Worm (Caenorhabditis elegans) whole organism, L1 larva: ENCODE results near the gene ech-2.

ENCODE experiments used
- C04F5.9 ChIP-seq: sonication (generic microtip); optimal IDR thresholded peaks from 2 replicates; lab custom pipeline; 2016; ENCODE audit warnings: missing genetic modification characterization, missing compliant biosample characterization
- C16A3.4 ChIP-seq: fragments of 150-350 bp; optimal IDR thresholded peaks from 2 replicates; lab custom pipeline; 2014; ENCODE audit warnings: missing biosample characterization, missing genetic modification characterization
- F16B12.6 ChIP-seq: fragments of 150-350 bp; optimal IDR thresholded peaks from 2 replicates; lab custom pipeline; 2014; ENCODE audit warnings: missing biosample characterization, missing genetic modification characterization
- Y116A8C.19 ChIP-seq: sonication (generic microtip); optimal IDR thresholded peaks from 2 replicates; lab custom pipeline; 2016; ENCODE audit warnings: missing compliant biosample characterization, missing genetic modification characterization, borderline replicate concordance
- aly-2 ChIP-seq: fragments of 150-350 bp; optimal IDR thresholded peaks from 2 replicates; lab custom pipeline; 2014; ENCODE audit warnings: missing biosample characterization, missing genetic modification characterization
- blmp-1 ChIP-seq: fragments of 150-350 bp; optimal IDR thresholded peaks from 2 replicates; lab custom pipeline; 2014; ENCODE audit warnings: missing biosample characterization, missing genetic modification characterization
- ceh-63 ChIP-seq: fragments of 200-800 bp; sonication (Bioruptor generic); optimal IDR thresholded peaks from 2 replicates; lab custom pipeline; 2018; ENCODE audit warnings: mild to moderate bottlenecking, missing genetic modification characterization, missing compliant biosample characterization
- ceh-8 ChIP-seq: fragments of 200-800 bp; sonication (Bioruptor generic); optimal IDR thresholded peaks from 2 replicates; lab custom pipeline; 2018; ENCODE audit warnings: mild to moderate bottlenecking, missing genetic modification characterization, moderate library complexity, missing compliant biosample characterization
- ceh-82 ChIP-seq, 3 experiments: fragments of 150-350 bp in 1 of 3; sonication (generic microtip) in 2 of 3; optimal IDR thresholded peaks; 2 replicates each; lab custom pipeline; 2014 to 2017; ENCODE audit warnings: missing biosample characterization in 3 of 3, missing genetic modification characterization in 3 of 3
- efl-1 ChIP-seq, 4 experiments: fragments of 150-350 bp; optimal IDR thresholded peaks in 3 of 4; peaks in 1 of 4; 1 replicate in 1 of 4; 2 replicates in 3 of 4; lab custom pipeline; 2014; ENCODE audit warnings: missing biosample characterization in 2 of 4, missing genetic modification characterization in 2 of 4, missing genetic modification reagents in 2 of 4
- efl-3 ChIP-seq: fragments of 200-800 bp; sonication (Bioruptor generic); optimal IDR thresholded peaks from 2 replicates; lab custom pipeline; 2018; ENCODE audit warnings: mild to moderate bottlenecking, missing genetic modification characterization, missing compliant biosample characterization
- elt-3 ChIP-seq, 6 experiments: fragments of 150-350 bp in 1 of 6; sonication (generic microtip); optimal IDR thresholded peaks; 2 replicates each; lab custom pipeline; 2017 to 2018; ENCODE audit warnings: missing biosample characterization in 6 of 6, missing genetic modification characterization in 6 of 6, inconsistent platforms in 1 of 6
- fkh-10 ChIP-seq: sonication (generic microtip); optimal IDR thresholded peaks from 2 replicates; lab custom pipeline; 2017; ENCODE audit warnings: missing biosample characterization, missing genetic modification reagents, missing genetic modification characterization
- fkh-8 ChIP-seq: sonication (generic microtip); optimal IDR thresholded peaks from 2 replicates; lab custom pipeline; 2016; ENCODE audit warnings: mild to moderate bottlenecking, missing genetic modification characterization, missing compliant biosample characterization
- fos-1 ChIP-seq: fragments of 150-350 bp; optimal IDR thresholded peaks from 2 replicates; lab custom pipeline; 2014; ENCODE audit warnings: missing biosample characterization, missing genetic modification characterization
- grh-1 ChIP-seq: fragments of 200-800 bp; sonication (Bioruptor generic); IDR thresholded peaks from 2 replicates; pipeline ENCODE4 v1.3.6; 2022; ENCODE audit warnings: missing genetic modification reagents, missing genetic modification characterization, missing compliant biosample characterization
- hpl-2 ChIP-seq: fragments of 150-350 bp; optimal IDR thresholded peaks from 2 replicates; lab custom pipeline; 2014; ENCODE audit warnings: missing biosample characterization, missing genetic modification reagents, missing genetic modification characterization
- irx-1 ChIP-seq: sonication (generic microtip); optimal IDR thresholded peaks from 2 replicates; lab custom pipeline; 2016; ENCODE audit warnings: missing genetic modification characterization, missing compliant biosample characterization
- isw-1 ChIP-seq: fragments of 200-800 bp; sonication (Bioruptor generic); IDR thresholded peaks from 2 replicates; pipeline ENCODE4 v1.3.6; 2022; ENCODE audit warnings: missing genetic modification characterization, missing compliant biosample characterization
- jun-1 ChIP-seq: fragments of 150-350 bp; optimal IDR thresholded peaks from 2 replicates; lab custom pipeline; 2014; ENCODE audit warnings: missing biosample characterization, missing genetic modification reagents, missing genetic modification characterization
- lin-15B ChIP-seq: fragments of 150-350 bp; sonication (generic microtip); optimal IDR thresholded peaks from 3 replicates; lab custom pipeline; 2014; ENCODE audit warnings: missing biosample characterization, missing genetic modification characterization
- lin-35 ChIP-seq, 2 experiments: fragments of 150-350 bp; optimal IDR thresholded peaks; 2 replicates each; lab custom pipeline; 2014; ENCODE audit warnings: missing biosample characterization in 2 of 2, missing genetic modification characterization in 2 of 2, missing genetic modification reagents in 2 of 2
- lin-39 ChIP-seq: fragments of 150-350 bp; optimal IDR thresholded peaks from 2 replicates; lab custom pipeline; 2014; ENCODE audit warnings: missing biosample characterization, missing genetic modification reagents, missing genetic modification characterization
- lir-3 ChIP-seq: sonication (generic microtip); optimal IDR thresholded peaks from 2 replicates; lab custom pipeline; 2016; ENCODE audit warnings: mild to moderate bottlenecking, missing genetic modification characterization, moderate library complexity, missing compliant biosample characterization; ENCODE audit not compliant: poor library complexity
- lsy-2 ChIP-seq, 2 experiments: fragments of 150-350 bp; optimal IDR thresholded peaks; 2 replicates each; lab custom pipeline; 2014; ENCODE audit warnings: missing biosample characterization in 2 of 2, missing genetic modification characterization in 2 of 2
- mdl-1 ChIP-seq, 2 experiments: fragments of 150-350 bp; optimal IDR thresholded peaks; 2 replicates each; lab custom pipeline; 2014 to 2017; ENCODE audit warnings: missing biosample characterization in 2 of 2, missing genetic modification characterization in 2 of 2, inconsistent platforms in 1 of 2
- mep-1 ChIP-seq: fragments of 150-350 bp; optimal IDR thresholded peaks from 2 replicates; lab custom pipeline; 2014; ENCODE audit warnings: missing biosample characterization, missing genetic modification characterization
- nhr-19 ChIP-seq: fragments of 200-800 bp; sonication (Bioruptor generic); conservative IDR thresholded peaks from 2 replicates; pipeline ENCODE4 v1.3.6; 2022; ENCODE audit warnings: missing genetic modification characterization, missing compliant biosample characterization
- nhr-237 ChIP-seq: fragments of 150-350 bp; optimal IDR thresholded peaks from 2 replicates; lab custom pipeline; 2014; ENCODE audit warnings: missing biosample characterization, missing genetic modification characterization
- nhr-28 ChIP-seq: fragments of 150-350 bp; optimal IDR thresholded peaks from 2 replicates; lab custom pipeline; 2014; ENCODE audit warnings: missing biosample characterization, missing genetic modification characterization
- nhr-47 ChIP-seq: sonication (generic microtip); optimal IDR thresholded peaks from 2 replicates; lab custom pipeline; 2016; ENCODE audit warnings: mild to moderate bottlenecking, missing genetic modification characterization, moderate library complexity, missing compliant biosample characterization
- nhr-71 ChIP-seq: sonication (generic microtip); optimal IDR thresholded peaks from 2 replicates; lab custom pipeline; 2016; ENCODE audit warnings: mild to moderate bottlenecking, missing genetic modification characterization, moderate library complexity, missing compliant biosample characterization
- nhr-77 ChIP-seq: fragments of 150-350 bp; optimal IDR thresholded peaks from 2 replicates; lab custom pipeline; 2014; ENCODE audit warnings: missing biosample characterization, missing genetic modification characterization
- nhr-85 ChIP-seq: sonication (generic microtip); peaks from one replicate; lab custom pipeline; 2016; ENCODE audit warnings: missing genetic modification characterization, inconsistent platforms, missing compliant biosample characterization
- pag-3 ChIP-seq: sonication (generic microtip); optimal IDR thresholded peaks from 2 replicates; lab custom pipeline; 2017; ENCODE audit warnings: missing genetic modification characterization, mild to moderate bottlenecking, missing compliant biosample characterization, antibody characterized with exemption, borderline replicate concordance; ENCODE audit not compliant: insufficient read depth
- pax-3 ChIP-seq: fragments of 200-800 bp; sonication (Bioruptor generic); optimal IDR thresholded peaks from 2 replicates; lab custom pipeline; 2018; ENCODE audit warnings: mild to moderate bottlenecking, missing genetic modification characterization, moderate library complexity, missing compliant biosample characterization
- rnt-1 ChIP-seq: sonication (generic microtip); optimal IDR thresholded peaks from 2 replicates; lab custom pipeline; 2016; ENCODE audit warnings: mild to moderate bottlenecking, missing genetic modification characterization, moderate library complexity, missing compliant biosample characterization
- skn-1 ChIP-seq: fragments of 150-350 bp; optimal IDR thresholded peaks from 2 replicates; lab custom pipeline; 2014; ENCODE audit warnings: missing biosample characterization, missing genetic modification characterization
- snpc-4 ChIP-seq: fragments of 150-350 bp; optimal IDR thresholded peaks from 2 replicates; lab custom pipeline; 2014; ENCODE audit warnings: missing biosample characterization, missing genetic modification characterization
- snu-23 ChIP-seq: sonication (generic microtip); optimal IDR thresholded peaks from 2 replicates; lab custom pipeline; 2016; ENCODE audit warnings: missing genetic modification characterization, missing compliant biosample characterization
- sox-4 ChIP-seq: sonication (generic microtip); optimal IDR thresholded peaks from 2 replicates; lab custom pipeline; 2016; ENCODE audit warnings: missing genetic modification characterization, missing compliant biosample characterization
- sptf-1 ChIP-seq: fragments of 150-350 bp; optimal IDR thresholded peaks from 2 replicates; lab custom pipeline; 2014; ENCODE audit warnings: missing biosample characterization, missing genetic modification characterization
- tbx-2 ChIP-seq: sonication (generic microtip); optimal IDR thresholded peaks from 2 replicates; lab custom pipeline; 2016; ENCODE audit warnings: missing genetic modification characterization, missing compliant biosample characterization
- unc-62 ChIP-seq: fragments of 150-350 bp; optimal IDR thresholded peaks from 2 replicates; lab custom pipeline; 2014; ENCODE audit warnings: missing biosample characterization, missing genetic modification reagents, missing genetic modification characterization
- unc-86 ChIP-seq: sonication (generic microtip); optimal IDR thresholded peaks from 2 replicates; lab custom pipeline; 2016; ENCODE audit warnings: missing genetic modification characterization, missing compliant biosample characterization
- zag-1 ChIP-seq: fragments of 150-350 bp; optimal IDR thresholded peaks from 2 replicates; lab custom pipeline; 2014; ENCODE audit warnings: missing biosample characterization, missing genetic modification characterization
- zip-4 ChIP-seq: fragments of 200-800 bp; sonication (Bioruptor generic); optimal IDR thresholded peaks from 2 replicates; lab custom pipeline; 2018; ENCODE audit warnings: mild to moderate bottlenecking, missing genetic modification characterization, moderate library complexity, missing compliant biosample characterization
- ztf-11 ChIP-seq, 2 experiments: sonication (generic microtip); optimal IDR thresholded peaks; 2 replicates each; lab custom pipeline; 2016 to 2017; ENCODE audit warnings: missing genetic modification characterization in 2 of 2, missing biosample characterization in 1 of 2, missing compliant biosample characterization in 1 of 2

ech-2 gene

ce11 chrIV:11822454-11822853 is 33.7 kb downstream of the ech-2 start (continued):
- TF ChIP-seq pax-3 (tag; lab: Kevin White, UChicago): peak; percentile 38
- TF ChIP-seq ceh-8 (GFP tag; lab: Kevin White, UChicago): no peak
- peak; percentile 1 for TF ChIP-seq nhr-77 (tag; lab: Kevin White, UChicago)
- TF ChIP-seq blmp-1: peak; percentile 17
- peak; percentile 41 for TF ChIP-seq lin-15B
- TF ChIP-seq Y116A8C.19: no peak
- TF ChIP-seq isw-1 (GFP tag; lab: Robert Waterston, UW): peak; percentile 46; the same call in 1 of the 2 replicates
- TF ChIP-seq unc-86 (tag; lab: Kevin White, UChicago): peak; percentile 15
- peak; percentile 3 for TF ChIP-seq F16B12.6 (tag; lab: Kevin White, UChicago)
- no peak for TF ChIP-seq tbx-2 (tag; lab: Kevin White, UChicago)
- TF ChIP-seq sptf-1 (tag; lab: Kevin White, UChicago): no peak
- TF ChIP-seq fkh-8: peak; percentile 21
- TF ChIP-seq sox-4 (tag; lab: Kevin White, UChicago): no peak
- TF ChIP-seq nhr-71 (tag; lab: Kevin White, UChicago): peak; percentile 48
- TF ChIP-seq nhr-85 (tag; lab: Kevin White, UChicago): peak; percentile 47
- TF ChIP-seq elt-3 (tag; optimal IDR thresholded peaks at IDR 0.05; lab: Kevin White, UChicago): peak in 1 of 6 experiments; percentile 36
- peak; percentile 79 to 89 for TF ChIP-seq efl-1 (optimal IDR thresholded peaks at IDR 0.05; lab: Kevin White, UChicago)
- TF ChIP-seq efl-1 (GFP tag; optimal IDR thresholded peaks at IDR 0.05 in 1 of 2; lab: Kevin White, UChicago): peak; percentile 90 to 98
- TF ChIP-seq snu-23 (GFP tag; lab: Kevin White, UChicago): peak; percentile 57
- peak in 1 of 2 experiments; percentile 29 for TF ChIP-seq mdl-1 (tag; optimal IDR thresholded peaks at IDR 0.05; lab: Kevin White, UChicago)
- peak; percentile 90 to 93 for TF ChIP-seq lin-35 (GFP tag; optimal IDR thresholded peaks at IDR 0.05; lab: Kevin White, UChicago)
- TF ChIP-seq lsy-2 (tag; optimal IDR thresholded peaks at IDR 0.05; lab: Kevin White, UChicago): peak; percentile 44 to 80
- peak; percentile 48 for TF ChIP-seq nhr-19 (GFP tag; lab: Robert Waterston, UW)
- peak; percentile 10 for TF ChIP-seq fos-1
- peak; percentile 44 for TF ChIP-seq nhr-47 (tag; lab: Kevin White, UChicago)
- peak; percentile 51 for TF ChIP-seq skn-1 (tag; lab: Kevin White, UChicago)
- peak; percentile 49 for TF ChIP-seq C16A3.4

ce11 chrIV:11821591-11822361 is 34.4 kb downstream of the ech-2 start, which contains the start of the genes par-5 and M117.3:
Gene par-5 (minus strand): TSS chrIV:11821924.
Gene M117.3 (plus strand): TSS chrIV:11822206.
- TF ChIP-seq ceh-82 (tag; optimal IDR thresholded peaks at IDR 0.05; lab: Kevin White, UChicago): peak; percentile 49 to 72 (median 69)
- no peak for TF ChIP-seq C04F5.9 (tag; lab: Kevin White, UChicago)
- peak; percentile 44 for TF ChIP-seq jun-1 (tag; lab: Kevin White, UChicago)
- peak; percentile 70 for TF ChIP-seq fkh-10 (GFP tag; lab: Kevin White, UChicago)
- peak; percentile 36 for TF ChIP-seq rnt-1 (tag; lab: Kevin White, UChicago)
- peak; percentile 58 for TF ChIP-seq mep-1 (tag; lab: Kevin White, UChicago)
- TF ChIP-seq ceh-8 (GFP tag; lab: Kevin White, UChicago): peak; percentile 40
- no peak for TF ChIP-seq hpl-2 (GFP tag; lab: Kevin White, UChicago)
- TF ChIP-seq snu-23 (GFP tag; lab: Kevin White, UChicago): peak; percentile 84
- no peak for TF ChIP-seq grh-1
- TF ChIP-seq irx-1 (tag; lab: Kevin White, UChicago): peak; percentile 31
- TF ChIP-seq lin-15B: no peak
- TF ChIP-seq sptf-1 (tag; lab: Kevin White, UChicago): no peak
- TF ChIP-seq unc-62 (GFP tag; lab: Kevin White, UChicago): no peak
- no peak for TF ChIP-seq lin-39 (tag; lab: Kevin White, UChicago)
- peak; percentile 51 for TF ChIP-seq lir-3 (tag; lab: Kevin White, UChicago)
- TF ChIP-seq nhr-77 (tag; lab: Kevin White, UChicago): no peak
- no peak for TF ChIP-seq aly-2 (tag; lab: Kevin White, UChicago)
- TF ChIP-seq blmp-1: no peak
- TF ChIP-seq sox-4 (tag; lab: Kevin White, UChicago): no peak
- no peak for TF ChIP-seq nhr-237
- TF ChIP-seq zip-4: no peak
- TF ChIP-seq ceh-63 (GFP tag; lab: Kevin White, UChicago): no peak
- TF ChIP-seq pag-3 (tag; lab: Kevin White, UChicago): no peak
- TF ChIP-seq snpc-4 (tag; lab: Kevin White, UChicago): no peak
- peak; percentile 83 for TF ChIP-seq nhr-71 (tag; lab: Kevin White, UChicago)
- peak in 1 of 2 experiments; percentile 34 for TF ChIP-seq ztf-11 (tag; optimal IDR thresholded peaks at IDR 0.05; lab: Kevin White, UChicago)
- TF ChIP-seq efl-1 (optimal IDR thresholded peaks at IDR 0.05; lab: Kevin White, UChicago): peak; percentile 53 to 62
- peak; percentile 57 to 90 for TF ChIP-seq efl-1 (GFP tag; optimal IDR thresholded peaks at IDR 0.05 in 1 of 2; lab: Kevin White, UChicago)
- no peak for TF ChIP-seq efl-3 (GFP tag; lab: Kevin White, UChicago)
- TF ChIP-seq zag-1 (tag; lab: Kevin White, UChicago): no peak
- no peak for TF ChIP-seq nhr-28 (tag; lab: Kevin White, UChicago)
